Worm (Caenorhabditis elegans) whole organism, late embryonic: Measurements from ENCODE around the gene tmem-135.
A peak's percentile ranks its signal among the peaks of the same experiment; 100 is the strongest.

Experiments
- F13H6.1 ChIP-seq: sonication (generic microtip); optimal IDR thresholded peaks from 2 replicates; lab custom pipeline; 2016; ENCODE audit warnings: missing genetic modification characterization, missing compliant biosample characterization
- ceh-14 ChIP-seq: sonication (generic microtip); optimal IDR thresholded peaks from 2 replicates; lab custom pipeline; 2016; ENCODE audit warnings: missing genotype, missing genetic modification characterization, missing compliant biosample characterization
- ceh-19 ChIP-seq: fragments of 200-800 bp; sonication (Bioruptor generic); optimal IDR thresholded peaks from 2 replicates; lab custom pipeline; 2018; ENCODE audit warnings: mild to moderate bottlenecking, missing genetic modification characterization, missing compliant biosample characterization
- ceh-30 ChIP-seq: fragments of 150-350 bp; optimal IDR thresholded peaks from 2 replicates; lab custom pipeline; 2014; ENCODE audit warnings: missing biosample characterization, missing genetic modification characterization
- ceh-31 ChIP-seq: sonication (generic microtip); optimal IDR thresholded peaks from 2 replicates; lab custom pipeline; 2016; ENCODE audit warnings: missing genetic modification characterization, missing compliant biosample characterization
- ceh-48 ChIP-seq: sonication (generic microtip); optimal IDR thresholded peaks from 2 replicates; lab custom pipeline; 2016; ENCODE audit warnings: missing genetic modification characterization, inconsistent platforms, missing compliant biosample characterization
- ceh-6 ChIP-seq: fragments of 200-800 bp; sonication (Bioruptor generic); optimal IDR thresholded peaks from 2 replicates; lab custom pipeline; 2018; ENCODE audit warnings: mild to moderate bottlenecking, missing genetic modification characterization, missing compliant biosample characterization
- che-1 ChIP-seq: sonication (generic microtip); optimal IDR thresholded peaks from 2 replicates; lab custom pipeline; 2016; ENCODE audit warnings: mild to moderate bottlenecking, missing genetic modification characterization, missing compliant biosample characterization
- dmd-4 ChIP-seq: sonication (generic microtip); optimal IDR thresholded peaks from 2 replicates; lab custom pipeline; 2016; ENCODE audit warnings: borderline replicate concordance, missing genetic modification characterization, missing compliant biosample characterization
- elt-4 ChIP-seq: sonication (generic microtip); optimal IDR thresholded peaks from 2 replicates; lab custom pipeline; 2016; ENCODE audit warnings: missing genetic modification characterization, missing compliant biosample characterization
- gmeb-2 ChIP-seq: sonication (generic microtip); optimal IDR thresholded peaks from 2 replicates; lab custom pipeline; 2016; ENCODE audit warnings: missing genetic modification characterization, inconsistent platforms, missing compliant biosample characterization
- nhr-232 ChIP-seq: sonication (generic microtip); optimal IDR thresholded peaks from 2 replicates; lab custom pipeline; 2016; ENCODE audit warnings: missing genetic modification characterization, missing compliant biosample characterization
- pqm-1 ChIP-seq: sonication (generic microtip); optimal IDR thresholded peaks from 2 replicates; lab custom pipeline; 2016; ENCODE audit warnings: missing genetic modification characterization, missing compliant biosample characterization
- sox-4 ChIP-seq: sonication (generic microtip); optimal IDR thresholded peaks from 2 replicates; lab custom pipeline; 2017; ENCODE audit warnings: mild to moderate bottlenecking, missing genetic modification characterization, inconsistent platforms, missing compliant biosample characterization
- ttx-3 ChIP-seq: sonication (generic microtip); optimal IDR thresholded peaks from 2 replicates; lab custom pipeline; 2016; ENCODE audit warnings: missing genetic modification reagents, missing genetic modification characterization, missing compliant biosample characterization
- unc-42 ChIP-seq: sonication (generic microtip); optimal IDR thresholded peaks from 2 replicates; lab custom pipeline; 2016; ENCODE audit warnings: missing genotype, missing genetic modification characterization, missing compliant biosample characterization
- unc-86 ChIP-seq: sonication (generic microtip); optimal IDR thresholded peaks from 2 replicates; lab custom pipeline; 2016; ENCODE audit warnings: missing genetic modification characterization, missing compliant biosample characterization
- zip-5 ChIP-seq: sonication (generic microtip); optimal IDR thresholded peaks from 2 replicates; lab custom pipeline; 2016; ENCODE audit warnings: missing genetic modification characterization, missing compliant biosample characterization

Gene tmem-135

DNA sequence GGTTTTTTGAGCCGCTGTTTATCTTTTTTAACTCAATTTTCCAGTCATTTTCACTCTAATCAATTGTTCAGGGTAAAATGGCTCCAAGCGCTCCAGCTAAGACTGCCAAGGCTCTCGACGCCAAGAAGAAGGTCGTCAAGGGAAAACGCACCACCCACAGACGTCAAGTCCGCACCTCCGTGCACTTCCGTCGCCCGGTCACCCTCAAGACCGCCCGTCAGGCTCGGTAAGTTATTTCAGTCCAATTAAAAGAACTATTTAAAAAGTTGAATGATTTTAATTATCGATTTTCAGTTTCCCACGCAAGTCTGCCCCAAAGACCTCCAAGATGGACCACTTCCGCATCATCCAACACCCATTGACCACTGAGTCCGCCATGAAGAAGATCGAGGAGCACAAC lies 41.6 kb downstream of the tmem-135 start, which contains the start of gene rpl-25.1:
Gene rpl-25.1, plus strand, starts transcription at position 72 of the 400 bp plus-strand sequence.
- TF ChIP-seq sox-4 (tag; lab: Kevin White, UChicago) (no peak), che-1 (tag; lab: Kevin White, UChicago) (no peak), F13H6.1 (tag; lab: Kevin White, UChicago) (no peak), ceh-30 (no peak), elt-4 (no peak), zip-5 (tag; lab: Kevin White, UChicago) (no peak), ceh-19 (no peak), nhr-232 (tag; lab: Kevin White, UChicago) (no peak), ceh-31 (tag; lab: Kevin White, UChicago) (no peak), unc-86 (tag; lab: Kevin White, UChicago) (no peak), ttx-3 (no peak)

DNA sequence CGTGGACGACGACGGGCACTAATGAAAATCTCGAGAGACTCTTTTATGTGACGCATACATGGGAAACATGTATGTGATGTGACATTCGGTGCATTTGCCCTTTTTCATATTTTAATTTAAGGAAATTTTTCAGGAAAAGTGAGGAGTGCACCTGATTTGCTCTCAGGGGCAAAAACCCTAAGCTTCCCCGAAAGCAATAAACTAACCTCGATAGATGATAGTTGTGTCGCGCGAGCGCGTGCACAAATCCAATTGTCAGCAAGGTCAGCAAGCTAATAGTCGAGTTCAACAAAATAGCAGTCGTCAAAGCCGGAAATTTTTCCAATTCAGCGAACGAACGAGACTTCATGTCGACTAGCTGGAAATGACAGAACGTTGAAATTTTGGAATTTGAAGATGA lies 44.6 kb downstream of the tmem-135 start:
- TF ChIP-seq unc-42 (tag; lab: Kevin White, UChicago): peak; percentile 72
- no peak for TF ChIP-seq pqm-1 (tag; lab: Kevin White, UChicago)

DNA sequence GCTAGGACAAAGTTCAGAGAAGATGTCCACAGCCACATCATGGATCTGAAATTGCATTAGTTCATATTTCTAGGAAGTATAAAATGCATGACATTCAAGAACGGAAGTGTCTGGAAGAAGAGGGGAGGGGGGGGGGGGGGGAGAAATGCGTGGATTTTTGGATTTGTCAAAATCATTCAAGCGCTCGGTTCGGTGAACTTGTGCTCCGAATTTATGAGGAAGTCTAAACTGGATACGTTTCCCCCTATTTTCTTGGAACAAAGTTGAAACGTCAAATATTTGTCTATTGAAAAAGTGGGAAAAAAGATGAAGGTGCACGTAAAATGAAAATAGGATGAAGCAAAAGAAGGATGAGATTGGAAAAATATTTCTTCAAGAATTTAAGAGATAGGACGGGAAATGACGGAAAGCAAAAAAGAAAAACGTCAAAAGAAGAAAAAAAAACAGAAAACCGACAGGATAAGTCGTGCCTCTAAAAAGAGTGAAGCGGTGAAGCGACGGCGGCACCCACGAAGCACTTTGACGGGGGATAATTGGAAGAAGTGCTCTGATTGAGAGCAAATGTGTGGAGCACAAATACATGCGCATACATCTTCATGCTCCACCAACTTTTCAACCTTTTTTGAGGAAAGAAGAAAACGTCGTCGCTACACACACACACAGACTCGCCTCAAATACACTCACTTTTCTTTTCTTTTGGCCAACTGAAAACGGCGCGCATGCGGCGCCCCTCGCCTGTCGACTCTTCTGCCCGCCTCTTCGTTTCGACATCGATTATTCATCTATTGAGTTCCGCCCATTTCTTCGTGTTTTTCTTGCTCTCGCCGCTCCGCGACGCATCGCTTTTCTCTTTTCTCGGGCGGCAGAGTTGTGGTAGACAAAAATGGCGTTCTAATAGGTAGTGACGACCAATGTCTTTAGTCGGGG lies 47.4 kb downstream of the tmem-135 start, which contains the start of gene F55D10.4:
Gene F55D10.4, minus strand, starts transcription at position 51 of the 927 bp plus-strand sequence.
- TF ChIP-seq gmeb-2 (no peak), ceh-14 (tag; lab: Kevin White, UChicago) (peak; percentile 13), ceh-6 (GFP tag; lab: Kevin White, UChicago) (no peak), ceh-48 (peak; percentile 2), unc-42 (tag; lab: Kevin White, UChicago) (peak; percentile 80), ceh-31 (tag; lab: Kevin White, UChicago) (peak; percentile 45), dmd-4 (tag; lab: Kevin White, UChicago) (no peak), unc-86 (tag; lab: Kevin White, UChicago) (no peak)
